Worm (Caenorhabditis elegans) whole organism, young adult: Measurements from ENCODE around the gene srt-36.

Experiments used
- C06A6.2 ChIP-seq: fragments of 200-800 bp; sonication (Bioruptor generic); conservative IDR thresholded peaks from 2 replicates; pipeline ENCODE4 v1.3.6; 2022; ENCODE audit warnings: missing genetic modification characterization, missing compliant biosample characterization
- D2030.7 ChIP-seq: fragments of 200-800 bp; sonication (Bioruptor generic); IDR thresholded peaks from 2 replicates; pipeline ENCODE4 v1.3.6; 2022; ENCODE audit warnings: missing genetic modification reagents, missing genetic modification characterization, missing compliant biosample characterization
- F10E7.11 ChIP-seq: sonication (generic microtip); optimal IDR thresholded peaks from 2 replicates; lab custom pipeline; 2017; ENCODE audit warnings: mild to moderate bottlenecking, missing genetic modification characterization, moderate library complexity, missing compliant biosample characterization
- F22D6.2 ChIP-seq: sonication (generic microtip); optimal IDR thresholded peaks from 2 replicates; lab custom pipeline; 2016; ENCODE audit warnings: mild to moderate bottlenecking, missing genetic modification characterization, missing compliant biosample characterization
- F39B2.1 ChIP-seq: fragments of 200-800 bp; sonication (Bioruptor generic); IDR thresholded peaks from 2 replicates; pipeline ENCODE4 v1.3.6; 2022; ENCODE audit warnings: missing genetic modification reagents, missing genetic modification characterization, missing compliant biosample characterization
- F57A8.1 ChIP-seq: fragments of 200-800 bp; sonication (Bioruptor generic); optimal IDR thresholded peaks from 2 replicates; lab custom pipeline; 2018; ENCODE audit warnings: mild to moderate bottlenecking, missing genetic modification characterization, moderate library complexity, missing compliant biosample characterization
- K11D2.4 ChIP-seq: fragments of 200-800 bp; sonication (Bioruptor generic); IDR thresholded peaks from 2 replicates; pipeline ENCODE4 v1.3.6; 2022; ENCODE audit warnings: missing genetic modification reagents, missing genetic modification characterization, missing compliant biosample characterization
- T26A5.8 ChIP-seq: sonication (generic microtip); optimal IDR thresholded peaks from 2 replicates; lab custom pipeline; 2016; ENCODE audit warnings: missing genetic modification characterization, missing compliant biosample characterization
- Y95B8A.8 ChIP-seq: fragments of 200-800 bp; sonication (Bioruptor generic); IDR thresholded peaks from 2 replicates; pipeline ENCODE4 v1.3.6; 2022; ENCODE audit warnings: missing genetic modification reagents, missing genetic modification characterization, missing compliant biosample characterization
- bed-2 ChIP-seq: fragments of 200-800 bp; sonication (Bioruptor generic); IDR thresholded peaks from 2 replicates; pipeline ENCODE4 v1.3.6; 2022; ENCODE audit warnings: missing genetic modification reagents, missing genetic modification characterization, missing compliant biosample characterization
- ceh-100 ChIP-seq: fragments of 200-800 bp; sonication (Bioruptor generic); IDR thresholded peaks from 2 replicates; pipeline ENCODE4 v1.3.6; 2022; ENCODE audit warnings: missing genetic modification reagents, missing genetic modification characterization, missing compliant biosample characterization
- ceh-27 ChIP-seq: fragments of 200-800 bp; sonication (Bioruptor generic); optimal IDR thresholded peaks from 2 replicates; lab custom pipeline; 2018; ENCODE audit warnings: mild to moderate bottlenecking, missing genetic modification characterization, moderate library complexity, missing compliant biosample characterization
- ceh-91 ChIP-seq: fragments of 200-800 bp; sonication (Bioruptor generic); IDR thresholded peaks from 2 replicates; pipeline ENCODE4 v1.3.6; 2022; ENCODE audit warnings: missing genetic modification reagents, missing genetic modification characterization, missing compliant biosample characterization
- die-1 ChIP-seq: sonication (generic microtip); optimal IDR thresholded peaks from 2 replicates; lab custom pipeline; 2016; ENCODE audit warnings: missing genotype, mild to moderate bottlenecking, missing genetic modification characterization, missing compliant biosample characterization
- dpff-1 ChIP-seq: sonication (generic microtip); optimal IDR thresholded peaks from 2 replicates; lab custom pipeline; 2017; ENCODE audit warnings: mild to moderate bottlenecking, missing genetic modification characterization, missing compliant biosample characterization
- dpl-1 ChIP-seq: fragments of 150-350 bp; optimal IDR thresholded peaks from 2 replicates; lab custom pipeline; 2014; ENCODE audit warnings: missing biosample characterization, missing genetic modification reagents, missing genetic modification characterization
- egl-44 ChIP-seq: fragments of 200-800 bp; sonication (Bioruptor generic); IDR thresholded peaks from 2 replicates; pipeline ENCODE4 v1.3.6; 2022; ENCODE audit warnings: missing genetic modification reagents, missing genetic modification characterization, missing compliant biosample characterization
- ets-4 ChIP-seq: fragments of 200-800 bp; sonication (Bioruptor generic); optimal IDR thresholded peaks from 2 replicates; lab custom pipeline; 2018; ENCODE audit warnings: mild to moderate bottlenecking, missing genetic modification characterization, missing compliant biosample characterization
- hlh-26 ChIP-seq: fragments of 200-800 bp; sonication (Bioruptor generic); conservative IDR thresholded peaks from 2 replicates; pipeline ENCODE4 v1.3.6; 2022; ENCODE audit warnings: missing genetic modification reagents, missing genetic modification characterization, missing compliant biosample characterization
- hsf-1 ChIP-seq: fragments of 200-800 bp; sonication (Bioruptor generic); IDR thresholded peaks from 2 replicates; pipeline ENCODE4 v1.3.6; 2022; ENCODE audit warnings: missing genetic modification reagents, missing genetic modification characterization, missing compliant biosample characterization
- let-526 ChIP-seq: fragments of 200-800 bp; sonication (Bioruptor generic); IDR thresholded peaks from 2 replicates; pipeline ENCODE4 v1.3.6; 2022; ENCODE audit warnings: missing genetic modification reagents, missing genetic modification characterization, missing compliant biosample characterization
- lin-26 ChIP-seq: fragments of 200-800 bp; sonication (Bioruptor generic); IDR thresholded peaks from 2 replicates; pipeline ENCODE4 v1.3.6; 2022; ENCODE audit warnings: missing genetic modification reagents, missing genetic modification characterization, missing compliant biosample characterization
- lsl-1 ChIP-seq: fragments of 200-800 bp; sonication (Bioruptor generic); optimal IDR thresholded peaks from 2 replicates; lab custom pipeline; 2018; ENCODE audit warnings: mild to moderate bottlenecking, missing genetic modification characterization, moderate library complexity, missing compliant biosample characterization
- madf-3 ChIP-seq: fragments of 200-800 bp; sonication (Bioruptor generic); IDR thresholded peaks from 2 replicates; pipeline ENCODE4 v1.3.6; 2022; ENCODE audit warnings: missing genetic modification reagents, missing genetic modification characterization, missing compliant biosample characterization
- madf-8 ChIP-seq: fragments of 200-800 bp; sonication (Bioruptor generic); conservative IDR thresholded peaks from 2 replicates; pipeline ENCODE4 v1.3.6; 2022; ENCODE audit warnings: missing genetic modification reagents, missing genetic modification characterization, missing compliant biosample characterization
- mcd-1 ChIP-seq: fragments of 200-800 bp; sonication (Bioruptor generic); IDR thresholded peaks from 2 replicates; pipeline ENCODE4 v1.3.6; 2022; ENCODE audit warnings: missing genetic modification reagents, missing genetic modification characterization, missing compliant biosample characterization
- mel-28 ChIP-seq: sonication (generic microtip); optimal IDR thresholded peaks from 2 replicates; lab custom pipeline; 2016; ENCODE audit warnings: borderline replicate concordance, mild to moderate bottlenecking, missing genetic modification characterization, missing compliant biosample characterization
- nfya-1 ChIP-seq: sonication (generic microtip); optimal IDR thresholded peaks from 2 replicates; lab custom pipeline; 2017; ENCODE audit warnings: antibody characterized with exemption, missing compliant biosample characterization, missing genetic modification characterization, borderline replicate concordance; ENCODE audit not compliant: insufficient read depth
- nhr-120 ChIP-seq: fragments of 200-800 bp; sonication (Bioruptor generic); IDR thresholded peaks from 2 replicates; pipeline ENCODE4 v1.3.6; 2022; ENCODE audit warnings: missing genetic modification characterization, missing compliant biosample characterization
- rpc-1 ChIP-seq, 2 experiments: fragments of 150-350 bp in 1 of 2; sonication (generic microtip) in 1 of 2; optimal IDR thresholded peaks; 2 replicates each; lab custom pipeline; 2014 to 2018; ENCODE audit warnings: missing biosample characterization in 1 of 2, missing genetic modification characterization in 1 of 2, missing genetic modification reagents in 1 of 2, missing genotype in 1 of 2
- sdz-38 ChIP-seq: sonication (generic microtip); optimal IDR thresholded peaks from 2 replicates; lab custom pipeline; 2016; ENCODE audit warnings: missing genotype, missing genetic modification characterization, missing compliant biosample characterization
- snpc-4 ChIP-seq, 5 experiments: fragments of 150-350 bp in 1 of 5; sonication (generic microtip) in 4 of 5; optimal IDR thresholded peaks; 2 replicates each; lab custom pipeline; 2014 to 2018; ENCODE audit warnings: missing genetic modification characterization in 5 of 5, missing biosample characterization in 3 of 5, antibody characterized with exemption in 2 of 5, mild to moderate bottlenecking in 2 of 5, missing compliant biosample characterization in 2 of 5, missing genotype in 2 of 5, moderate library complexity in 2 of 5, missing genetic modification reagents in 1 of 5
- zfh-2 ChIP-seq: fragments of 200-800 bp; sonication (Bioruptor generic); conservative IDR thresholded peaks from 2 replicates; pipeline ENCODE4 v1.3.6; 2022; ENCODE audit warnings: missing genetic modification reagents, missing genetic modification characterization, missing compliant biosample characterization
- ztf-18 ChIP-seq: sonication (generic microtip); optimal IDR thresholded peaks from 2 replicates; lab custom pipeline; 2016; ENCODE audit warnings: missing genotype, mild to moderate bottlenecking, missing genetic modification characterization, missing compliant biosample characterization
- ztf-25 ChIP-seq: fragments of 200-800 bp; sonication (Bioruptor generic); IDR thresholded peaks from 2 replicates; pipeline ENCODE4 v1.3.6; 2022; ENCODE audit warnings: missing genetic modification reagents, missing genetic modification characterization, missing compliant biosample characterization
- ztf-28 ChIP-seq: fragments of 200-800 bp; sonication (Bioruptor generic); IDR thresholded peaks from 2 replicates; pipeline ENCODE4 v1.3.6; 2022; ENCODE audit warnings: missing genetic modification reagents, missing genetic modification characterization, missing compliant biosample characterization
- ztf-3 ChIP-seq: fragments of 200-800 bp; sonication (Bioruptor generic); optimal IDR thresholded peaks from 2 replicates; lab custom pipeline; 2018; ENCODE audit warnings: mild to moderate bottlenecking, missing genetic modification characterization, missing compliant biosample characterization
- ztf-6 ChIP-seq: fragments of 200-800 bp; sonication (Bioruptor generic); IDR thresholded peaks from 2 replicates; pipeline ENCODE4 v1.3.6; 2022; ENCODE audit warnings: missing genetic modification reagents, missing genetic modification characterization, missing compliant biosample characterization

Gene srt-36

DNA sequence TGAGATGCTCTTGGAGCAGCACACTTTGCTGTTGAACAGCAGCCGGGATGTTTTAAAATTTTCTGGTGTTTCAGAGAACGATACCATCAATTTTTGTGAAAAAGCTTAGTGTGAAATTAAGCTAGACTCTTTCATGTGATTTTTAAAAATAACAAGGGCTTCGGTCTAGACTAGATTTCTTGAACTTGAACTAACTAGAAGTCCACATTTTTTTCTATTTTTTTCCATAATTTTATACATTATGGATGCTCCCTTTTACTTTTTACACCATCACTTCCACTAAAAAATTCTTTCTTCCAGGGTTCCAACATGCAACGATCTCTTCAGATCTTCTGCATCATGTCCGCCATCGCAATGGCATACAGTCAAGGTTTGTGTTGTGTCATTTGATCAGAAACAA lies 32.0 kb downstream of the srt-36 start, which contains the start of gene nlp-13:
TSS of gene nlp-13 (plus strand) at position 301 of the 400 bp plus-strand sequence.
- no peak for TF ChIP-seq F10E7.11 (tag; lab: Kevin White, UChicago)
- no peak for TF ChIP-seq ztf-3 (GFP tag; lab: Kevin White, UChicago)
- TF ChIP-seq dpff-1 (tag; lab: Kevin White, UChicago) = no peak
- TF ChIP-seq lsl-1 (GFP tag; lab: Kevin White, UChicago) = no peak
- no peak for TF ChIP-seq nfya-1 (tag; lab: Kevin White, UChicago)

- TF ChIP-seq ztf-25 (GFP tag; lab: Robert Waterston, UW) (no peak), dpl-1 (GFP tag; lab: Kevin White, UChicago) (no peak), mcd-1 (GFP tag; lab: Robert Waterston, UW) (no peak), F22D6.2 (no peak), nhr-120 (GFP tag; lab: Robert Waterston, UW) (no peak), T26A5.8 (no peak), Y95B8A.8 (GFP tag; lab: Robert Waterston, UW) (no peak), C06A6.2 (GFP tag; lab: Robert Waterston, UW) (no peak), D2030.7 (GFP tag; lab: Robert Waterston, UW) (no peak), egl-44 (GFP tag; lab: Robert Waterston, UW) (no peak), sdz-38 (tag; lab: Kevin White, UChicago) (no peak), let-526 (GFP tag; lab: Robert Waterston, UW) (no peak), zfh-2 (GFP tag; lab: Robert Waterston, UW) (no peak), F57A8.1 (GFP tag; lab: Kevin White, UChicago) (no peak), ztf-18 (tag; lab: Kevin White, UChicago) (no peak), madf-8 (GFP tag; lab: Robert Waterston, UW) (no peak), ceh-91 (GFP tag; lab: Robert Waterston, UW) (no peak), mel-28 (no peak), madf-3 (GFP tag; lab: Robert Waterston, UW) (no peak), lin-26 (GFP tag; lab: Robert Waterston, UW) (no peak)
Observed at ce11 chrV:4219342-4219741, 48.8 kb downstream of the srt-36 start, which contains the start of gene nlp-9. Gene nlp-9, plus strand, starts transcription at chrV:4219642.

ce11 chrV:4218268-4218667 lies 49.8 kb downstream of the srt-36 start:
- TF ChIP-seq egl-44 (GFP tag; lab: Robert Waterston, UW) = no peak
- no peak for TF ChIP-seq hlh-26 (GFP tag; lab: Robert Waterston, UW)
- no peak for TF ChIP-seq Y95B8A.8 (GFP tag; lab: Robert Waterston, UW)
- 0 out of 2 replicates have a peak, but pooled peaks have one; percentile 31 for TF ChIP-seq K11D2.4 (GFP tag; lab: Robert Waterston, UW)
- no peak for TF ChIP-seq F39B2.1 (GFP tag; lab: Robert Waterston, UW)
- TF ChIP-seq hsf-1 (GFP tag; lab: Robert Waterston, UW) = no peak
- no peak for TF ChIP-seq snpc-4 (GFP tag; optimal IDR thresholded peaks at IDR 0.05; lab: Kevin White, UChicago)
- TF ChIP-seq snpc-4 (tag; optimal IDR thresholded peaks at IDR 0.05; lab: Kevin White, UChicago) = no peak
- no peak for TF ChIP-seq nhr-120 (GFP tag; lab: Robert Waterston, UW)

DNA sequence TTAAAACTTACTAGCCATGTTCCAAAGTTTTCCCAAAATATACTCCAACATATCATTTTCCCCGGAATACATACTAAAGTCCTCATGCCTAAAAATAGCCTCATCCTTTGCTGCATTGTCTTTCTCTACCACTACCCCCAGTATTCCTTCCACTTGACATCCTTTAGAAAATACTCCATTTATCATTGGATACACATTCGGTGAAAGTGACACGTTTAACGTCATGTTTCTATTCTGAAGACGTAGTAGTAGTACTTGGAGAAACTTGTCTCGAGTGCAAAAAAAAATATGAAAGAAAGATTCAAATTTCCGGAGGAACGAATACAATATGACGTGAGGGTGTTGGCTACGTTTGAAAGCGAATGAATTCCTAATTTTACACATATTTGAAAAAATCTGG lies 51.2 kb downstream of the srt-36 start:
- TF ChIP-seq F39B2.1 (GFP tag; lab: Robert Waterston, UW) = no peak
- no peak for TF ChIP-seq ztf-6 (GFP tag; lab: Robert Waterston, UW)
- TF ChIP-seq bed-2 (GFP tag; lab: Robert Waterston, UW) = no peak
- TF ChIP-seq ets-4 = no peak
- no peak for TF ChIP-seq rpc-1 (optimal IDR thresholded peaks at IDR 0.05; lab: Kevin White, UChicago)
- TF ChIP-seq rpc-1 (tag; optimal IDR thresholded peaks at IDR 0.05; lab: Kevin White, UChicago) = no peak
- no peak for TF ChIP-seq ceh-100 (GFP tag; lab: Robert Waterston, UW)
- no peak for TF ChIP-seq die-1 (tag; lab: Kevin White, UChicago)
- TF ChIP-seq ztf-28 (GFP tag; lab: Robert Waterston, UW) = no peak
- no peak for TF ChIP-seq ceh-27 (GFP tag; lab: Kevin White, UChicago)
